Fruit fly (Drosophila melanogaster) S2 (cell line): ENCODE results near the gene Rab40.

Source experiments
- CG8478 ChIP-seq: fragments of >200 bp; optimal IDR thresholded peaks from 2 replicates; lab custom pipeline; 2018
- CTCF ChIP-seq, 2 experiments: fragments of >200 bp; optimal IDR thresholded peaks; 2 replicates each; lab custom pipeline; 2018

Rab40 gene

DNA sequence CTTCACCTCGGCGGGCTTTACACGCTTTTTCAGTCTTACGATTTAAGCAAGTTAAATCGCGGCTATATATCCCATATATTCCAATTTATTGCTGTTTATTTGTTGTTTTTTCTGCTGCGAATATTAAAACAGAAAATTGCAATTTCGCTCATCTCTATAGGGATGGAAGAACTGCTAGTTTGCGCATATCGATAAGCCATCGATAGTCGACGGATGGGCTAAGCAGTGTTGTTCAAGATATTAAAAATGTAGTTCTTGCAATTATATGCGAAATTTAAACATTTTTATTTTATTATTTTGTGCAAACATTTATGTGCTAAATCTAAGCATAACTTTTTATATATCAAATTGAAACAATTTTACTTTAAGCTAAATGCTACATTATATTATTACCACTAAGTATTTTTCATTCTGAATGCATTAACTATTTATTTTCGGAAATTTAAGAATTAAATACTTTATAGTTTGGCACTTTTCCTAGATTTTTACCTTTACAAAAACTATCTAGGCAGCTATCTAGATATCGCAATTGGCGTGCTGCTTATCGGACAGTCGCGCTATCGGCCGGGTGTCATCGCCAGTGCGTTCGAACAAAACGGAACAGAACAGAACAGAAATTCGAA lies at the start of gene Rab40, which contains the start of gene CG42258:
Gene Rab40, minus strand, starts transcription at position 177 of the 623 bp plus-strand sequence.
Gene CG42258, plus strand, starts transcription at position 593 of the 623 bp plus-strand sequence.
- TF ChIP-seq CG8478 (lab: Kevin White, UChicago) (no peak), CTCF (optimal IDR thresholded peaks at IDR 0.05; lab: Kevin White, UChicago) (no peak)

DNA sequence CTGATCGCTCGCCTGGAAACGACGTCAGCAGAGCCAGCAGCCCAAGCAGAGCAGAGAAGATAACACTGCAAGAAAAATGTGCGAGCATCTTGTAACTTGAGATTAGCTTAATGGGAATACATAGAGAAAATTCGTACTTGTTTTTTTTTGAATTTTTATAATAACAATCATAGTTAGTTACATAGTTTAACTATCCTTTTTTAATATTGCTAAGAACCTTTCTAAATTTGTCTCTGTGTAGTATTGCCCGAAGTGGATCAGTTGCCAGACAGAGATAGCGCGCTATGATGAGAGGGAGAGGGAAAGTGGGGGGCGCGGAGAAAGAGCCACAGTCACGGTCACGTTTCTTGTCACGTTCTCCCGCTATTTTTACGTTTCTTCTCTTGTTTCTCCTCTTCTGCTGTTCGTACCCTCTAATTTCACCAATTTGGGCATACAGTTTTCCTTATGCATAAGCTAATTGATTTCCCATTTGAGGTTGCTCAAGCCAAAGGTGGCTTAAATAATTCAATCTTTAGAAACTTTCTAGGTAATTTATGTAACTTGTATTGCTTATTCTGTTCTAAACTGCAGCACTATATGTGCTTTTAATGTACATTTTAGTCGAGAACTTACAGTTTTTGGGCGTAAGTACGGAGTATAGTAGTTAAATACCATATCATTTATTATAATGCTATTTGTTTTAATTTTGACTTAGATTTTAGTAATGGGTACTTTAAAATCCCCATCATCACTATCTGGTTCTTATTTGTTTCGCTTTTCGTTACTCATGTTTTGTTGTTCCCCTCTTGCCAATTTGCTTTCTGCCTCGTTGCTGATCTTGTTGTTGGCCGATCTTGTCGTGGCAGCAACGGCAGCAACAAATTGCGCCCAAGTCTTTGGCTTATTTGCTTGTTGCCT lies 48.1 kb upstream of the Rab40 start:
- no peak for TF ChIP-seq CG8478 (lab: Kevin White, UChicago)
- TF ChIP-seq CTCF (optimal IDR thresholded peaks at IDR 0.05; lab: Kevin White, UChicago), result no peak

DNA sequence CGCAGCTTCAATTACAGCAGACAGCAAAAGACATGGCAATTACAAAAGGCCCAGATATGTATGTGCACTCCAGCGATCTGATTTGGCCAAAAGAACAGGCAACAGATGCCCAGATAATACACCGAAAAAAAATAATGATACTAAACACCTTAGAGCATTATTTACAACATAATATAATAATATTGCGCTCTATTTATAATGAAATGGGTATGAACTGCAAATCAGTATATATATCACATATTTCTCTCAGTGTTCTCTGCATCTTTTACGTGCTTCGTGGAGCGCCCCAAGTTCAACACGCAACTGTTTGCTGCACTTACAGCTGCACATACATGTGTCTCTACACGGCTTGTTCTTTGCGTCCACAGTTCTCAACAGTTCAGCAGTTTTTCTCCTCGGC lies 44.7 kb upstream of the Rab40 start:
- TF ChIP-seq CG8478 (lab: Kevin White, UChicago) (no peak), CTCF (optimal IDR thresholded peaks at IDR 0.05; lab: Kevin White, UChicago) (no peak)

DNA sequence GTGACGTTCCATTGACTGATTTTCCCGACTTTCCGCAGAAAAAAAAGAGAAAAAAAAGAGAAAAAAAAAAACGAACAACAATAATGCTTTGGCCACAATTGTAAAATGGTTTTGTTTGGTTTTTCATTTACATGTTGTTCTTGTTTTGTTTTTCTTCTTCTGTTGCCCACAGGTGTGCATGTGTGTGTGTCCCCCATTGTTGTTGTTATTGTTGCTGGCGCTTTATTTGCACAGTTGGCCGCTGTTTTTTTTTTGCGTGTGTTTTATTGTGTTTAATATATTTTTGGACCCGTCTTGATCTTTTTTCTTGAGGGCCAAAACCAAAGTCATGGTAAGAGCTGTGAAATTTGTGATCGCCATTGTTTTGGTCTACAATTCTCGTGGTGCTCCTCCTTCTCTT lies 35.2 kb upstream of the Rab40 start:
- no peak for TF ChIP-seq CTCF (optimal IDR thresholded peaks at IDR 0.05; lab: Kevin White, UChicago)
- no peak for TF ChIP-seq CG8478 (lab: Kevin White, UChicago)

DNA sequence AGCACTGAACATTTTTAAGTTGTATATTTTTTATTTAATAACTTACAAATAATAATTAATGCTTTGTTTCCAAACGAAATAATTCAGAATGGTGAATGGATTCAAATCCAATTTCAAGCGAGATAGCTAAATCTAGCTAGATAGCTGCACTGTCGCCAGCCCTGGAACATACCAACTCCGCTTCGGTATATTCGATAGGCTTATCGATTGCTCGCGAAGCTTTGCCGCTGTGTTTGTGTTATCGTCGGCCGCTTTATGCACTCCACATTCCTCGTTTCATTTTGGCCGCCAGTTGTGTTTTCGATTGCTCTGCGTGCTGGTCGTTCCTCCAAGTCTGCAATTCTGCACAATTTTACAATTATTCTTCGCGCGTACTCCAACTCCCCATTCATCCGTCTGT lies 34.0 kb upstream of the Rab40 start, which contains the start of gene mdu:
Gene mdu, plus strand, starts transcription at position 259 of the 400 bp plus-strand sequence.
- TF ChIP-seq CG8478 (lab: Kevin White, UChicago) (no peak), CTCF (optimal IDR thresholded peaks at IDR 0.05; lab: Kevin White, UChicago) (no peak)

DNA sequence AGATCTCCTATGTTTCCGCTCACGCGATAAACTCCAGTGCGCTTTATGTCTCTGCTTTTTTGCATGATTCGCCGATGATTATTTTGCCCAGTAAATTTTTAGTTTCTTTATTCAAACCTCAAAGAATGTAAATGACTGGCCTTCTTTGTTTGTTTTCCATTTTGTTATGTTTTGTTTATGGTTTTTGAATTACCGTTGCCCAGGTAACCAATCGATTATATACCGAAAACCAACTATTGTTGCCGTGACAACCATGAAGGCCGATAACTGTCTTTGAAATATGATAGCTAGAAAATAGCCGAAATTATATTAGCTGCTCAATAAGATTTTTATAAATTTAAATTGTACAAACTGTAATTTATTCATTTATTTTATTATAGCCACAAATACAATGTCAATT lies 33.6 kb upstream of the Rab40 start, which contains the start of gene Mks1:
Gene Mks1, minus strand, starts transcription at position 101 of the 400 bp plus-strand sequence.
- TF ChIP-seq CG8478 (lab: Kevin White, UChicago) (no peak), CTCF (optimal IDR thresholded peaks at IDR 0.05; lab: Kevin White, UChicago) (no peak)

DNA sequence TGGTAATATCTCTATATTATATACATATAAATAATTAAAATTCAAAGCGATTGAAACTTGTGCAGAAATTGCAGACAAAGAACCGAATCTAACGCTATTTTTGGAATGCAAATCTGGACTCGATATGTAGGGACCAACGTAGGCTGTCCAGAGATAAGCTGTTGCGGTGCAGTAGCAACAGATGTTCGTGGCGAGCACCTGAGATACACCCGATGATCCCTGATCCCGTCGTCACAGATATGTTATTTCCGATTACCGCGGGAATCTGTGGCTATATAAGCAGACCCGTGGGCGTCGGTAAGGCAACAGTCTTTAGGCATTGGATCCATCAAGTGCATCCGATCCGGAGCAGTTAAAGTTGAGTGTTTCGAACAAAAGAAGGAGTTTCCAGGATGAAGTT lies 27.1 kb upstream of the Rab40 start, which contains the start of gene Lsp1alpha:
Gene Lsp1alpha, plus strand, starts transcription at position 301 of the 400 bp plus-strand sequence.
- TF ChIP-seq CG8478 (lab: Kevin White, UChicago) (no peak), CTCF (optimal IDR thresholded peaks at IDR 0.05; lab: Kevin White, UChicago) (no peak)

DNA sequence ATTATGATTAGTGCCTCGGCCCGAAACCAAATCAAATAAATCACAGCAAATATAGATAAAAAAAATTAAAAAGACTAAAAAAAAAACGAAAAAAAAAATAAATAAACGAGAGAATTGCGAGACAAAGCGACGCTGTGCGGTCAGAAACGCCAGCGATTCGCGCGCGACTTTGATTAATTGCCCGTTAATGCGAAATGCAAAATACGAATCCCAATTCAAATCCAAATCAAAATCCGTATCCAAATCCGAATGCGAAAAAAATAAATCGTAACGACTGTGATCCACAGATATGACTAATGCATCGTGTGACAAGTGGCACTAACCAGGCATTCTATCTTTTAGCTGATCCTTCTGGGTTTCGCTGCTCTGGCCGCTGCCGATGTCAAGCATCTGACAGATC lies 24.6 kb upstream of the Rab40 start:
- TF ChIP-seq CG8478 (lab: Kevin White, UChicago), result no peak
- no peak for TF ChIP-seq CTCF (optimal IDR thresholded peaks at IDR 0.05; lab: Kevin White, UChicago)

DNA sequence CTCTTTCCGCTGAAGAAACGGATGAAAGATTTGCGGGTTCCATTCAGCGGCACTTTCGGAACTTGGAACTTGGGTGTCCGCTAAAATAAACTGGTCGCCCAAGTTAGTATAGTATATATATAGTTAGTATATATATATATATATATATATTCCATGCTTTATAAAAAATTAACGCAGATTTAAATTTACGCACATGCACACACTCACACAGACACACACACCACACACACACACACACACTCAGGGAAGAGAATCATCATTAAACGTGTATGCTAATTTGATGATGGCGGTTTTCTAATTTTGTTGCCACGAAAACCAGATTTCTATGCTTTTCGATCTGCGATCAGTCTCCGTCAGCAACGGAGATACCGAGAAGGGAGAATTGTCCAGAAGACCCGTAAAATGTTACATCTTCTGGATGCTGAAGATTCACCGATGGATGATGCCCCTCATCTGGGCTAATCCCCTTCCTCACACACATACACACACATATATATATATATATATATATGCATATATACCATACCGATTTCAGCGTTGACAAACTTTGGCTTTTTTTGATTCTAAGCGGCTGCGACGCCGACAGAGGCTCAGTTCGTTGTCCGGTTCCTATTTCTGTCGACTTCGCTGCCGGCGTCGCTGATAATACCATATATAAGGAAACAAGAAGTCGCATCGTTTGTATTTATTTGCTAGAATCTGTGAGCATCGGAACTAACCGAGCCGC lies 23.5 kb upstream of the Rab40 start, which contains the start of gene Cpr11A:
Gene Cpr11A, plus strand, starts transcription at position 677 of the 727 bp plus-strand sequence.
- TF ChIP-seq CTCF (optimal IDR thresholded peaks at IDR 0.05; lab: Kevin White, UChicago) (no peak), CG8478 (lab: Kevin White, UChicago) (no peak)

DNA sequence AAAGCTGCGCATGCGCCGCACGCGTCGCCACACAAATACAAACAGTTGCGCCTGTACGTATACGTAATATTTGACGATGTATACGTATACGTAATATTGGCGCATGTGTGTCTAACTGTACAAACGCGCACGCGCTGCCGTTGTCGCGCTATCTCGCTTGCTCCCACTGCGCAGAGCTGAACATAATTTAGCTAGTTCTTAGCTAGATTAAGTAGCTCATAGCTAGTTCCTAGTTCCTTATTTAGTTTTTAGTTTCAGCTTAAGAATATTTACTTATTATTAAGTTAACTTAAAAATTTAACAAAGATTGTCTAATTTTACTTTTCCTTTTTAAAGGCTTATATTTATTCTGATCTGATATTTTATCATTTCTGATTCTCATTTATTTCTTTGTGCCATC lies 17.4 kb upstream of the Rab40 start:
- TF ChIP-seq CTCF (optimal IDR thresholded peaks at IDR 0.05; lab: Kevin White, UChicago) (no peak), CG8478 (lab: Kevin White, UChicago) (no peak)

DNA sequence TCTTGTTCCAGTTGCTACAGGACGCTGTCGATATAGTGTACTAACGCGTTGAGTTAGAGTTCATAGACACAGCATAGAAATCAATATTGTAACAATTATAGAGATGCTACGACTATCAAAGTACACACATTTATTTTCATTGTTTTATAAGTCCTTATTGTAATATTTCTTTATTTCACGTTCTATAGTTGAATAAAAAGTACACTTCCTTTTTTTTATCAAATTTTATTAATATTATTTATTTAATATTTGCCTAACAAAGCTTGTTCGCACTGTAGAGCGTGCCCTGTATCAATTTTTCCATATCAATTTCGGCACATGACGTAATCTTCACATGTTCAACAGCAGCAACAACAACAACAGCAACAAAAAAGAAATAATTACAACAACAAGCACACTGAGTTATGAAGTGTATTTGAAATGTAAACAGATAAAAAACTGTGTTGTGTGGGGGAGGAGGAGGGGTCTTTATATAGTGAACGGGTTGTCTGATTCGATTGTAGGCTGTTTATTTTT lies 11.1 kb upstream of the Rab40 start:
- TF ChIP-seq CG8478 (lab: Kevin White, UChicago), result no peak
- no peak for TF ChIP-seq CTCF (optimal IDR thresholded peaks at IDR 0.05; lab: Kevin White, UChicago)

DNA sequence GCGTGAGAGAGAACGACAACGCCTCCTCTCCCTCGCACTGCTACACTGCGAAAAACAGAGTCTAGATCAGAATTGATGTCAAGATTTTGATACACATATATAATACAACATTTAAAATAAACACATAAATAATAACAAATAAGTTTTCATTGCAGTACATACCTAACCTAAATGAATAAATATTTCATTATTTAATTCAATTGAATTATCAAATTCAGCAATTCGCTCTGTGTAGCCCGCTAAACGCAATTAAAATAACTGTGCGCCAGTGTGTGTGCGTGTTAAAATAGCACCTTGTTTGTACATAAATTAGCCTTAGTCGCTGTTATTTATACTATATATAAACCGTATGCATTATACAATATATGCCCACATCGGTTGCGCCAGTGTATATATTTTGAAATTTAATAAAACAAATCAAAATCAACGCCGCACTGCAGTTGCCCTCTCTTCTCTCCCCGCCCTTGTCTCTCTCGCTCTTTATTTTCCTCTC lies 9.4 kb upstream of the Rab40 start:
- no peak for TF ChIP-seq CTCF (optimal IDR thresholded peaks at IDR 0.05; lab: Kevin White, UChicago)
- TF ChIP-seq CG8478 (lab: Kevin White, UChicago), result no peak

DNA sequence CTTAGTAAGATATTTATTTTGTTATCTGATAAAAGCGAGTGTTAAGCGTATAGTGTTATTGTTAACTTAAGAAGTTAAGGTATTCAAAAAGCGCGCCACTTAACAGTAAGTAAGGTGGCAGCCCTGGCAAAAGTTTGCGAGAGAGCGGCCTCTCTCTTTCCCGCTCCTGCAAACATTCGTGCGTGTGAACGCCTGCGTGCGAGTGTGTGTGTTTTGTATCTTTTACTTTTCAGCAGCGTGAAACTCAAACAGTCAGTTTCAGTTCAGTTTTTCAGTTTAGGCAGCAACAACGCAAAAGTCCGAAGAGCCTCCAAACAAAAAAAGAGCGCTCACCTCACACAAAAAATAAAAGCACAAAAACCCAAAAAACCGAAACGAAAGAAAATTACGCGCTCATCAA lies 8.5 kb upstream of the Rab40 start:
- TF ChIP-seq CTCF (optimal IDR thresholded peaks at IDR 0.05; lab: Kevin White, UChicago) (no peak), CG8478 (lab: Kevin White, UChicago) (no peak)
